Fruit fly (Drosophila melanogaster) whole organism, prepupa: Measurements from ENCODE around the gene MESR3.

Source experiments
- Blimp-1 ChIP-seq: fragments of 200-800 bp; sonication (Bioruptor generic); optimal IDR thresholded peaks from 3 replicates; lab custom pipeline; 2017; ENCODE audit warnings: missing biosample characterization, missing genetic modification characterization, mild to moderate bottlenecking, moderate library complexity, missing genetic modification reagents
- CG10631 ChIP-seq: fragments of 200-800 bp; sonication (Bioruptor generic); optimal IDR thresholded peaks from 2 replicates; lab custom pipeline; 2016; ENCODE audit warnings: missing biosample characterization, missing genetic modification characterization
- CG10669 ChIP-seq: fragments of 200-800 bp; sonication (Bioruptor generic); optimal IDR thresholded peaks from 3 replicates; lab custom pipeline; 2018; ENCODE audit warnings: missing biosample characterization, mild to moderate bottlenecking, missing genetic modification characterization, moderate library complexity
- CG11294 ChIP-seq: fragments of 200-800 bp; sonication (Bioruptor generic); IDR thresholded peaks from 2 replicates; pipeline ENCODE4 v1.3.6; 2022; ENCODE audit warnings: missing biosample characterization, missing genetic modification characterization
- CG11762 ChIP-seq: fragments of 200-800 bp; sonication (Bioruptor generic); optimal IDR thresholded peaks from 3 replicates; lab custom pipeline; 2016; ENCODE audit warnings: missing biosample characterization, missing genetic modification characterization; ENCODE audit not compliant: insufficient read depth
- CG11902 ChIP-seq: fragments of 200-800 bp; sonication (Bioruptor generic); optimal IDR thresholded peaks from 3 replicates; lab custom pipeline; 2016; ENCODE audit warnings: missing biosample characterization, missing genetic modification characterization
- CG16779 ChIP-seq: fragments of 200-800 bp; sonication (Bioruptor generic); optimal IDR thresholded peaks from 3 replicates; lab custom pipeline; 2017; ENCODE audit warnings: missing biosample characterization, mild to moderate bottlenecking, missing genetic modification characterization
- CG3032 ChIP-seq: fragments of 200-800 bp; optimal IDR thresholded peaks from 2 replicates; lab custom pipeline; 2019; ENCODE audit warnings: missing biosample characterization, mild to moderate bottlenecking, missing genetic modification characterization, moderate library complexity
- CG31627 ChIP-seq: fragments of 200-800 bp; sonication (Bioruptor generic); optimal IDR thresholded peaks from 3 replicates; lab custom pipeline; 2016; ENCODE audit warnings: missing biosample characterization, missing genetic modification characterization
- CG32006 ChIP-seq: fragments of 200-800 bp; sonication (Bioruptor generic); optimal IDR thresholded peaks from 3 replicates; lab custom pipeline; 2017; ENCODE audit warnings: missing biosample characterization, mild to moderate bottlenecking, missing genetic modification characterization
- CG34406 ChIP-seq: fragments of 200-800 bp; sonication (Bioruptor generic); optimal IDR thresholded peaks from 3 replicates; lab custom pipeline; 2016; ENCODE audit warnings: missing biosample characterization, missing genetic modification characterization
- CG3919 ChIP-seq: fragments of 200-800 bp; sonication (Bioruptor generic); optimal IDR thresholded peaks from 3 replicates; lab custom pipeline; 2016; ENCODE audit warnings: missing biosample characterization, missing genetic modification characterization
- CG4318 ChIP-seq: fragments of 200-800 bp; sonication (Bioruptor generic); optimal IDR thresholded peaks from 3 replicates; lab custom pipeline; 2017; ENCODE audit warnings: missing biosample characterization, mild to moderate bottlenecking, missing genetic modification characterization
- CG6276 ChIP-seq: fragments of 200-800 bp; sonication (Bioruptor generic); optimal IDR thresholded peaks from 2 replicates; lab custom pipeline; 2017; ENCODE audit warnings: missing biosample characterization, mild to moderate bottlenecking, missing genetic modification characterization
- CG6854 ChIP-seq: fragments of 200-800 bp; sonication (Bioruptor generic); optimal IDR thresholded peaks from 2 replicates; lab custom pipeline; 2017; ENCODE audit warnings: missing biosample characterization, mild to moderate bottlenecking, missing genetic modification characterization
- CG7368 ChIP-seq: fragments of 200-800 bp; sonication (Bioruptor generic); optimal IDR thresholded peaks from 3 replicates; lab custom pipeline; 2016; ENCODE audit warnings: missing biosample characterization, missing genetic modification characterization
- CG8119 ChIP-seq: fragments of 200-800 bp; sonication (Bioruptor generic); IDR thresholded peaks from 3 replicates; pipeline ENCODE4 v1.3.6; 2022; ENCODE audit warnings: missing biosample characterization, missing genetic modification characterization
- CG8319 ChIP-seq: fragments of 200-800 bp; sonication (Bioruptor generic); optimal IDR thresholded peaks from 3 replicates; lab custom pipeline; 2016; ENCODE audit warnings: missing biosample characterization, missing genetic modification characterization
- CG8632 ChIP-seq: fragments of 200-800 bp; sonication (Bioruptor generic); optimal IDR thresholded peaks from 3 replicates; lab custom pipeline; 2016; ENCODE audit warnings: missing biosample characterization, missing genetic modification characterization
- Eip75B ChIP-seq: fragments of 200-800 bp; sonication (Bioruptor generic); optimal IDR thresholded peaks from 3 replicates; lab custom pipeline; 2016; ENCODE audit warnings: missing biosample characterization, missing genetic modification characterization
- Eip78C ChIP-seq: fragments of 200-800 bp; sonication (Bioruptor generic); peaks from one replicate; lab custom pipeline; 2016; ENCODE audit warnings: missing biosample characterization, missing genetic modification characterization
- Eip93F ChIP-seq: fragments of 200-800 bp; sonication (Bioruptor generic); optimal IDR thresholded peaks from 2 replicates; lab custom pipeline; 2016; ENCODE audit warnings: missing biosample characterization, mild to moderate bottlenecking, missing genetic modification characterization
- Ets21C ChIP-seq: fragments of 200-800 bp; sonication (Bioruptor generic); optimal IDR thresholded peaks from 3 replicates; lab custom pipeline; 2016; ENCODE audit warnings: missing biosample characterization, missing genetic modification characterization
- Ets96B ChIP-seq: fragments of 200-800 bp; optimal IDR thresholded peaks from 2 replicates; lab custom pipeline; 2019; ENCODE audit warnings: missing biosample characterization, mild to moderate bottlenecking, missing genetic modification characterization, moderate library complexity
- Hr39 ChIP-seq: fragments of 200-800 bp; sonication (Bioruptor generic); optimal IDR thresholded peaks from 2 replicates; lab custom pipeline; 2016; ENCODE audit warnings: missing biosample characterization, missing genetic modification characterization
- Hr4 ChIP-seq: fragments of 200-800 bp; sonication (Bioruptor generic); optimal IDR thresholded peaks from 3 replicates; lab custom pipeline; 2016; ENCODE audit warnings: missing biosample characterization, missing genetic modification characterization
- Lpt ChIP-seq: fragments of 200-800 bp; sonication (Bioruptor generic); optimal IDR thresholded peaks from 3 replicates; lab custom pipeline; 2016; ENCODE audit warnings: missing biosample characterization, missing genetic modification characterization
- Met ChIP-seq: fragments of 200-800 bp; sonication (Bioruptor generic); optimal IDR thresholded peaks from 3 replicates; lab custom pipeline; 2016; ENCODE audit warnings: missing biosample characterization, missing genetic modification characterization
- Sox102F ChIP-seq: fragments of 200-800 bp; sonication (Bioruptor generic); optimal IDR thresholded peaks from 2 replicates; lab custom pipeline; 2016; ENCODE audit warnings: missing biosample characterization, mild to moderate bottlenecking, missing genetic modification characterization
- Sox14 ChIP-seq: fragments of 200-800 bp; sonication (Bioruptor generic); optimal IDR thresholded peaks from 3 replicates; lab custom pipeline; 2016; ENCODE audit warnings: missing biosample characterization, missing genetic modification characterization
- Sox15 ChIP-seq: fragments of 200-800 bp; sonication (Bioruptor generic); optimal IDR thresholded peaks from 3 replicates; lab custom pipeline; 2016; ENCODE audit warnings: missing biosample characterization, missing genetic modification characterization
- achi ChIP-seq: fragments of 200-800 bp; sonication (Bioruptor generic); optimal IDR thresholded peaks from 3 replicates; lab custom pipeline; 2016; ENCODE audit warnings: missing biosample characterization, missing genetic modification characterization
- acj6 ChIP-seq: fragments of 200-800 bp; sonication (Bioruptor generic); optimal IDR thresholded peaks from 3 replicates; lab custom pipeline; 2016; ENCODE audit warnings: missing biosample characterization, missing genetic modification characterization
- cyc ChIP-seq: fragments of 200-800 bp; sonication (Bioruptor generic); optimal IDR thresholded peaks from 3 replicates; lab custom pipeline; 2016; ENCODE audit warnings: missing biosample characterization, missing genetic modification characterization
- dac ChIP-seq: fragments of 200-800 bp; sonication (Bioruptor generic); optimal IDR thresholded peaks from 2 replicates; lab custom pipeline; 2017; ENCODE audit warnings: missing biosample characterization, mild to moderate bottlenecking, missing genetic modification characterization
- eg ChIP-seq: fragments of 200-800 bp; sonication (Bioruptor generic); IDR thresholded peaks from 3 replicates; pipeline ENCODE4 v1.3.6; 2022; ENCODE audit warnings: missing biosample characterization, missing genetic modification characterization
- esn ChIP-seq: fragments of 200-800 bp; sonication (Bioruptor generic); optimal IDR thresholded peaks from 2 replicates; lab custom pipeline; 2016; ENCODE audit warnings: missing biosample characterization, mild to moderate bottlenecking, missing genetic modification characterization, moderate library complexity
- fd85E ChIP-seq: fragments of 200-800 bp; sonication (Bioruptor generic); optimal IDR thresholded peaks from 3 replicates; lab custom pipeline; 2016; ENCODE audit warnings: missing biosample characterization, missing genetic modification characterization
- fkh ChIP-seq: fragments of 200-800 bp; sonication (Bioruptor generic); optimal IDR thresholded peaks from 3 replicates; lab custom pipeline; 2017; ENCODE audit warnings: missing biosample characterization, mild to moderate bottlenecking, missing genetic modification characterization, moderate library complexity
- net ChIP-seq: fragments of 200-800 bp; sonication (Bioruptor generic); optimal IDR thresholded peaks from 3 replicates; lab custom pipeline; 2016; ENCODE audit warnings: missing biosample characterization, missing genetic modification characterization
- salr ChIP-seq, 2 experiments: fragments of 200-800 bp; sonication (Bioruptor generic); optimal IDR thresholded peaks; 3 replicates each; lab custom pipeline; 2016 to 2018; ENCODE audit warnings: missing biosample characterization in 2 of 2, missing genetic modification characterization in 2 of 2, mild to moderate bottlenecking in 1 of 2
- svp ChIP-seq: fragments of 200-800 bp; sonication (Bioruptor generic); peaks from one replicate; lab custom pipeline; 2016; ENCODE audit warnings: missing biosample characterization, missing genetic modification characterization
- topi ChIP-seq: fragments of 200-800 bp; sonication (Bioruptor generic); optimal IDR thresholded peaks from 3 replicates; lab custom pipeline; 2016; ENCODE audit warnings: missing biosample characterization, missing genetic modification characterization
- vri ChIP-seq: fragments of 200-800 bp; sonication (Bioruptor generic); optimal IDR thresholded peaks from 3 replicates; lab custom pipeline; 2016; ENCODE audit warnings: missing biosample characterization, mild to moderate bottlenecking, missing genetic modification characterization

MESR3 gene

DNA sequence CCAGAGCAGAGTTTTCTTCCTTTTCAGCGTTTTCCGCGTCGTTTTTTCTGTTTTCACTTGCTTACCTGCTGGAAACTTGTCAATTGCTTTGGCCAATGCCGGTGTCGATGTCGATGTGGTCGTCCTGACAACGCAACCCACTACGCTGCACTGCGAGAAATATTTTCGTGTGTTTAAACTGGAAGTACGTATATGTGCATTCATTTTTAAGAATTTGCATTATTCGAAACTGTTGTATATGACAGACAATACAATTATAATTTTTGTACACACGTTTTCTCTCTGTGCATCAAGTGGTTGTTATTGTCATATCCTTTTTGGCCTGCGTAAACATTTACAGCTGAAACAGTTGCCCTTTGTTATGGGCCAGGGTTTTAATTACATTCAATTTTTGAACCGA, 1.0 kb upstream of the MESR3 start, which contains the start of gene IFT46:
TSS of gene IFT46 (minus strand) at position 88 of the 400 bp plus-strand sequence.
- no peak for TF ChIP-seq Eip75B (GFP tag; lab: Kevin White, UChicago)
- TF ChIP-seq Blimp-1 (GFP tag; lab: Kevin White, UChicago): no peak
- TF ChIP-seq CG8632 (GFP tag; lab: Kevin White, UChicago): no peak
- no peak for TF ChIP-seq CG3919 (GFP tag; lab: Kevin White, UChicago)
- TF ChIP-seq esn (GFP tag; lab: Kevin White, UChicago): no peak
- TF ChIP-seq CG7368 (GFP tag; lab: Kevin White, UChicago): no peak
- no peak for TF ChIP-seq CG8319 (GFP tag; lab: Kevin White, UChicago)
- TF ChIP-seq cyc (GFP tag; lab: Kevin White, UChicago): peak; percentile 14

DNA sequence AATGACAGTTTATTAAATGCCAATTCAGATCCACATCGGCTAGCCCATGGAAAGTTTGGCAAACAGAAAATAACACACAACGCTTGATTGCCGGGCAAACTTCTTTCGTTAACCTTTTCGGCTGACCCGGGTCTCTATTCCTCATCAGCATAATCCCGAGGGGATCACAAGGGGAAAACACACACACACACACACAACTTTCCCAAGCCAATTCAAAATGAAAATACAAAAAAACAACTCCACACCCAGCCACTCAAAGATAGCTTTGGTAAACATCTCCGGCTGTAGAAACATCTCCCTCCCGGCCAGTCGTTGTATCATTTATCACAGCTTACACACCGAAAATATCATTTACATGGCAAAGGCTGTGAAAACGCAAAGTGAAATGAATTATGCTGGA, 3.1 kb downstream of the MESR3 start:
- no peak for TF ChIP-seq CG8119
- no peak for TF ChIP-seq CG11294
- peak; percentile 1 for TF ChIP-seq fkh (GFP tag; lab: Kevin White, UChicago)
- TF ChIP-seq CG34406 (GFP tag; lab: Kevin White, UChicago): no peak
- TF ChIP-seq, all 60 proteins: peak for 1

- TF ChIP-seq CG3919 (GFP tag; lab: Kevin White, UChicago) (peak; percentile 82), CG6854 (GFP tag; lab: Kevin White, UChicago) (peak; percentile 66), CG8319 (GFP tag; lab: Kevin White, UChicago) (peak; percentile 84), CG11762 (peak; percentile 80), CG11294 (no peak), Eip93F (GFP tag; lab: Kevin White, UChicago) (peak; percentile 71), fkh (GFP tag; lab: Kevin White, UChicago) (peak; percentile 97), svp (GFP tag; lab: Kevin White, UChicago) (peak; percentile 94), vri (GFP tag; lab: Kevin White, UChicago) (peak; percentile 85), esn (GFP tag; lab: Kevin White, UChicago) (peak; percentile 92), Sox14 (GFP tag; lab: Kevin White, UChicago) (peak; percentile 87), topi (GFP tag; lab: Kevin White, UChicago) (peak; percentile 91), Met (GFP tag; lab: Kevin White, UChicago) (peak; percentile 88), CG11902 (GFP tag; lab: Kevin White, UChicago) (peak; percentile 80), CG4318 (GFP tag; lab: Kevin White, UChicago) (no peak), Lpt (GFP tag; lab: Kevin White, UChicago) (peak; percentile 15), net (GFP tag; lab: Kevin White, UChicago) (peak; percentile 64), CG7368 (GFP tag; lab: Kevin White, UChicago) (peak; percentile 78), CG10631 (GFP tag; lab: Kevin White, UChicago) (peak; percentile 73), Sox102F (GFP tag; lab: Kevin White, UChicago) (peak; percentile 83), Blimp-1 (GFP tag; lab: Kevin White, UChicago) (peak; percentile 60), Hr4 (GFP tag; lab: Kevin White, UChicago) (peak; percentile 32), eg (GFP tag; lab: Robert Waterston, UW) (peak; percentile 63; the same call in 2 of the 3 replicates), Ets96B (tag; lab: Kevin White, UChicago) (peak; percentile 64), salr (GFP tag; optimal IDR thresholded peaks at IDR 0.05; lab: Kevin White, UChicago) (peak; percentile 1 to 63), CG3032 (tag; lab: Kevin White, UChicago) (peak; percentile 75), cyc (GFP tag; lab: Kevin White, UChicago) (peak; percentile 86), fd85E (GFP tag; lab: Kevin White, UChicago) (peak; percentile 53), Ets21C (peak; percentile 82), CG6276 (GFP tag; lab: Kevin White, UChicago) (peak; percentile 40), CG31627 (GFP tag; lab: Kevin White, UChicago) (peak; percentile 85), dac (GFP tag; lab: Kevin White, UChicago) (no peak), acj6 (GFP tag; lab: Kevin White, UChicago) (peak; percentile 78), Hr39 (GFP tag; lab: Kevin White, UChicago) (peak; percentile 86), Sox15 (GFP tag; lab: Kevin White, UChicago) (peak; percentile 76), CG8119 (peak; percentile 54; the same call in 1 of the 3 replicates), Eip78C (peak; percentile 96), CG32006 (peak; percentile 56), CG10669 (GFP tag; lab: Kevin White, UChicago) (peak; percentile 84), CG16779 (tag; lab: Kevin White, UChicago) (peak; percentile 38), achi (GFP tag; lab: Kevin White, UChicago) (peak; percentile 80), Eip75B (GFP tag; lab: Kevin White, UChicago) (peak; percentile 68)
These were observed 4.5 kb downstream of the MESR3 start for dm6 chr2L:18621357-18622211.
